Fruit fly (Drosophila melanogaster) whole organism, embryonic: ENCODE measurements around the gene Kyat.
A peak's percentile ranks its signal among the peaks of the same experiment; 100 is the strongest.

Source experiments
- BtbVII ChIP-seq: fragments of 200-800 bp; sonication (Bioruptor generic); optimal IDR thresholded peaks from 3 replicates; lab custom pipeline; 2017; ENCODE audit warnings: missing biosample characterization, mild to moderate bottlenecking, missing genetic modification characterization
- CG11695 ChIP-seq: fragments of 200-800 bp; sonication (Bioruptor generic); IDR thresholded peaks from 3 replicates; pipeline ENCODE4 v1.3.6; 2022; ENCODE audit warnings: missing biosample characterization, missing genetic modification characterization
- CG1233 ChIP-seq: fragments of 200-800 bp; sonication (Bioruptor generic); optimal IDR thresholded peaks from 4 replicates; lab custom pipeline; 2018; ENCODE audit warnings: missing biosample characterization, mild to moderate bottlenecking, missing genetic modification characterization
- CG14860 ChIP-seq: fragments of 200-800 bp; sonication (Bioruptor generic); IDR thresholded peaks from 3 replicates; pipeline ENCODE4 v1.3.6; 2022; ENCODE audit warnings: missing biosample characterization, missing genetic modification characterization; ENCODE audit not compliant: partially characterized antibody
- CG15601 ChIP-seq: fragments of 200-800 bp; sonication (Bioruptor generic); optimal IDR thresholded peaks from 3 replicates; lab custom pipeline; 2019; ENCODE audit warnings: missing biosample characterization, mild to moderate bottlenecking, missing genetic modification characterization, moderate library complexity
- CG1603 ChIP-seq: fragments of 200-800 bp; sonication (Bioruptor generic); optimal IDR thresholded peaks from 2 replicates; lab custom pipeline; 2019; ENCODE audit warnings: missing biosample characterization, mild to moderate bottlenecking, missing genetic modification characterization, moderate library complexity
- CG17361 ChIP-seq: fragments of 200-800 bp; sonication (Bioruptor generic); IDR thresholded peaks from 3 replicates; pipeline ENCODE4 v1.3.6; 2022; ENCODE audit warnings: missing biosample characterization, missing genetic modification characterization
- CG18764 ChIP-seq: fragments of 200-800 bp; sonication (Bioruptor generic); optimal IDR thresholded peaks from 3 replicates; lab custom pipeline; 2016; ENCODE audit warnings: missing biosample characterization, missing genetic modification characterization
- CG2129 ChIP-seq: fragments of 200-800 bp; sonication (Bioruptor generic); IDR thresholded peaks from 2 replicates; pipeline ENCODE4 v1.3.6; 2022; ENCODE audit warnings: missing biosample characterization, missing genetic modification characterization; ENCODE audit not compliant: partially characterized antibody
- CG2889 ChIP-seq: fragments of 200-800 bp; sonication (Bioruptor generic); IDR thresholded peaks from 3 replicates; pipeline ENCODE4 v1.3.6; 2022; ENCODE audit warnings: missing biosample characterization, missing genetic modification characterization
- CG32532 ChIP-seq: fragments of 200-800 bp; sonication (Bioruptor generic); IDR thresholded peaks from 2 replicates; pipeline ENCODE4 v1.3.6; 2022; ENCODE audit warnings: missing biosample characterization, missing genetic modification characterization
- CG33557 ChIP-seq: fragments of 200-800 bp; sonication (Bioruptor generic); optimal IDR thresholded peaks from 2 replicates; lab custom pipeline; 2019; ENCODE audit warnings: missing biosample characterization, mild to moderate bottlenecking, missing genetic modification characterization, moderate library complexity
- CG3995 ChIP-seq: fragments of 200-800 bp; sonication (Bioruptor generic); optimal IDR thresholded peaks from 3 replicates; lab custom pipeline; 2016; ENCODE audit warnings: missing biosample characterization, missing genetic modification characterization
- CG4404 ChIP-seq: fragments of 200-800 bp; sonication (Bioruptor generic); IDR thresholded peaks from 2 replicates; pipeline ENCODE4 v1.3.6; 2022; ENCODE audit warnings: missing biosample characterization, missing genetic modification characterization
- CG4730 ChIP-seq: fragments of 200-800 bp; sonication (Bioruptor generic); IDR thresholded peaks from 2 replicates; pipeline ENCODE4 v1.3.6; 2022; ENCODE audit warnings: missing biosample characterization, missing genetic modification characterization
- CG4854 ChIP-seq: fragments of 200-800 bp; sonication (Bioruptor generic); optimal IDR thresholded peaks from 2 replicates; lab custom pipeline; 2016; ENCODE audit warnings: missing biosample characterization, missing genetic modification characterization, inconsistent platforms
- CG7839 ChIP-seq: fragments of 200-800 bp; sonication (Bioruptor generic); optimal IDR thresholded peaks from 3 replicates; lab custom pipeline; 2018; ENCODE audit warnings: missing biosample characterization, mild to moderate bottlenecking, missing genetic modification characterization, moderate library complexity
- Deaf1 ChIP-seq: fragments of 200-800 bp; optimal IDR thresholded peaks from 3 replicates; lab custom pipeline; 2019; ENCODE audit warnings: missing biosample characterization, mild to moderate bottlenecking, missing genetic modification characterization, moderate library complexity
- Doc2 ChIP-seq: fragments of 200-800 bp; sonication (Bioruptor generic); IDR thresholded peaks from 2 replicates; pipeline ENCODE4 v1.3.6; 2022; ENCODE audit warnings: missing biosample characterization, missing genetic modification characterization
- Doc3 ChIP-seq: fragments of 200-800 bp; sonication (Bioruptor generic); IDR thresholded peaks from 3 replicates; pipeline ENCODE4 v1.3.6; 2022; ENCODE audit warnings: missing biosample characterization, missing genetic modification characterization; ENCODE audit not compliant: partially characterized antibody
- Dp ChIP-seq: fragments of 200-800 bp; sonication (Bioruptor generic); optimal IDR thresholded peaks from 2 replicates; lab custom pipeline; 2018; ENCODE audit warnings: missing biosample characterization, mild to moderate bottlenecking, missing genetic modification characterization, moderate library complexity
- E2f2 ChIP-seq: fragments of 200-800 bp; sonication (Bioruptor generic); IDR thresholded peaks from 2 replicates; pipeline ENCODE4 v1.3.6; 2022; ENCODE audit warnings: missing biosample characterization, missing genetic modification characterization
- Fer1 ChIP-seq: fragments of 200-800 bp; sonication (Bioruptor generic); optimal IDR thresholded peaks from 2 replicates; lab custom pipeline; 2017; ENCODE audit warnings: missing biosample characterization, mild to moderate bottlenecking, missing genetic modification characterization
- H2.0 ChIP-seq: fragments of 200-800 bp; sonication (Bioruptor generic); IDR thresholded peaks from 2 replicates; pipeline ENCODE4 v1.3.6; 2022; ENCODE audit warnings: missing biosample characterization, missing genetic modification characterization
- Hr78 ChIP-seq, 2 experiments: fragments of 200-800 bp in 1 of 2; fragments of >200 bp in 1 of 2; sonication (Bioruptor generic) in 1 of 2; optimal IDR thresholded peaks; 2 replicates each; lab custom pipeline; 2017 to 2019; ENCODE audit warnings: missing biosample characterization in 2 of 2, missing genetic modification characterization in 2 of 2, mild to moderate bottlenecking in 1 of 2, moderate library complexity in 1 of 2
- MBD-R2 ChIP-seq: fragments of 200-800 bp; sonication (Bioruptor generic); IDR thresholded peaks from 2 replicates; pipeline ENCODE4 v1.3.6; 2022; ENCODE audit warnings: missing biosample characterization, missing genetic modification characterization
- Med ChIP-seq: fragments of 200-800 bp; sonication (Bioruptor generic); peaks from one replicate; lab custom pipeline; 2016; ENCODE audit warnings: missing biosample characterization, missing genetic modification characterization, mild to moderate bottlenecking, inconsistent platforms, moderate library complexity
- Oaz ChIP-seq: fragments of 200-800 bp; sonication (Bioruptor generic); IDR thresholded peaks from 2 replicates; pipeline ENCODE4 v1.3.6; 2022; ENCODE audit warnings: missing biosample characterization, missing genetic modification characterization
- Ravus ChIP-seq: fragments of 200-800 bp; sonication (Bioruptor generic); IDR thresholded peaks from 2 replicates; pipeline ENCODE4 v1.3.6; 2022; ENCODE audit warnings: missing biosample characterization, missing genetic modification characterization
- Six4 ChIP-seq: fragments of 200-800 bp; sonication (Bioruptor generic); optimal IDR thresholded peaks from 2 replicates; lab custom pipeline; 2016; ENCODE audit warnings: missing biosample characterization, missing genetic modification characterization
- Ssrp ChIP-seq: fragments of 200-800 bp; sonication (Bioruptor generic); optimal IDR thresholded peaks from 2 replicates; lab custom pipeline; 2018; ENCODE audit warnings: missing biosample characterization, mild to moderate bottlenecking, missing genetic modification characterization, moderate library complexity
- Stat92E ChIP-seq, 3 experiments: fragments of >200 bp in 2 of 3; fragments of 200-800 bp in 1 of 3; sonication (Bioruptor generic) in 1 of 3; optimal IDR thresholded peaks; 2 replicates each; lab custom pipeline; 2017 to 2019; ENCODE audit warnings: missing biosample characterization in 3 of 3, missing genetic modification characterization in 3 of 3, mild to moderate bottlenecking in 1 of 3, moderate library complexity in 1 of 3
- Taf1 ChIP-seq: fragments of 200-800 bp; sonication (Bioruptor generic); IDR thresholded peaks from 2 replicates; pipeline ENCODE4 v1.3.6; 2022; ENCODE audit warnings: missing biosample characterization, missing genetic modification characterization
- Xbp1 ChIP-seq: fragments of 200-800 bp; sonication (Bioruptor generic); optimal IDR thresholded peaks from 3 replicates; lab custom pipeline; 2016; ENCODE audit warnings: missing biosample characterization, mild to moderate bottlenecking, missing genetic modification characterization
- amos ChIP-seq: fragments of 200-800 bp; sonication (Bioruptor generic); IDR thresholded peaks from 2 replicates; pipeline ENCODE4 v1.3.6; 2022; ENCODE audit warnings: missing biosample characterization, missing genetic modification characterization; ENCODE audit not compliant: partially characterized antibody
- bigmax ChIP-seq: fragments of 200-800 bp; sonication (Bioruptor generic); optimal IDR thresholded peaks from 2 replicates; lab custom pipeline; 2018; ENCODE audit warnings: missing biosample characterization, mild to moderate bottlenecking, missing genetic modification characterization
- br ChIP-seq: fragments of >200 bp; optimal IDR thresholded peaks from 2 replicates; lab custom pipeline; 2017
- chif ChIP-seq, 2 experiments: fragments of 200-800 bp; sonication (Bioruptor generic); optimal IDR thresholded peaks; 3 replicates each; lab custom pipeline; 2016; ENCODE audit warnings: missing biosample characterization in 2 of 2, missing genetic modification characterization in 2 of 2
- ems ChIP-seq: fragments of 200-800 bp; sonication (Bioruptor generic); optimal IDR thresholded peaks from 3 replicates; lab custom pipeline; 2016; ENCODE audit warnings: missing biosample characterization, missing genetic modification characterization
- ftz-f1 ChIP-seq: fragments of 200-800 bp; sonication (Bioruptor generic); optimal IDR thresholded peaks from 2 replicates; lab custom pipeline; 2016; ENCODE audit warnings: missing biosample characterization, missing genetic modification characterization
- gsb ChIP-seq: fragments of 200-800 bp; sonication (Bioruptor generic); IDR thresholded peaks from 2 replicates; pipeline ENCODE4 v1.3.6; 2022; ENCODE audit warnings: missing biosample characterization, missing genetic modification characterization
- hb ChIP-seq: fragments of 200-800 bp; sonication (Bioruptor generic); IDR thresholded peaks from 3 replicates; pipeline ENCODE4 v1.3.6; 2022; ENCODE audit warnings: missing biosample characterization, missing genetic modification characterization; ENCODE audit not compliant: partially characterized antibody
- mld ChIP-seq: fragments of 200-800 bp; sonication (Bioruptor generic); IDR thresholded peaks from 3 replicates; pipeline ENCODE4 v1.3.6; 2022; ENCODE audit warnings: missing biosample characterization, missing genetic modification characterization; ENCODE audit not compliant: partially characterized antibody
- oc ChIP-seq: fragments of 200-800 bp; sonication (Bioruptor generic); optimal IDR thresholded peaks from 2 replicates; lab custom pipeline; 2018; ENCODE audit warnings: missing biosample characterization, mild to moderate bottlenecking, missing genetic modification characterization, moderate library complexity
- odd ChIP-seq: fragments of 200-800 bp; sonication (Bioruptor generic); optimal IDR thresholded peaks from 2 replicates; lab custom pipeline; 2017; ENCODE audit warnings: missing biosample characterization, mild to moderate bottlenecking, missing genetic modification characterization
- pnt ChIP-seq: fragments of 200-800 bp; sonication (Bioruptor generic); optimal IDR thresholded peaks from 3 replicates; lab custom pipeline; 2016; ENCODE audit warnings: missing biosample characterization, missing genetic modification characterization
- pros ChIP-seq: fragments of 200-800 bp; sonication (Bioruptor generic); optimal IDR thresholded peaks from 3 replicates; lab custom pipeline; 2019; ENCODE audit warnings: missing biosample characterization, mild to moderate bottlenecking, missing genetic modification characterization, moderate library complexity
- seq ChIP-seq: fragments of 200-800 bp; sonication (Bioruptor generic); IDR thresholded peaks from 2 replicates; pipeline ENCODE4 v1.3.6; 2022; ENCODE audit warnings: missing biosample characterization, missing genetic modification characterization
- so ChIP-seq: fragments of 200-800 bp; sonication (Bioruptor generic); IDR thresholded peaks from 3 replicates; pipeline ENCODE4 v1.3.6; 2022; ENCODE audit warnings: missing biosample characterization, missing genetic modification characterization
- sug ChIP-seq: fragments of 200-800 bp; optimal IDR thresholded peaks from 2 replicates; lab custom pipeline; 2019; ENCODE audit warnings: missing biosample characterization, mild to moderate bottlenecking, missing genetic modification characterization, moderate library complexity
- tap ChIP-seq: fragments of 200-800 bp; optimal IDR thresholded peaks from 3 replicates; lab custom pipeline; 2019; ENCODE audit warnings: missing biosample characterization, mild to moderate bottlenecking, missing genetic modification characterization, moderate library complexity

Kyat gene

dm6 chr3R:11822266-11822665 is at the start of gene Kyat (continued):
- TF ChIP-seq CG14860 (GFP tag; lab: Robert Waterston, UW) (peak; percentile 93), Med (GFP tag; lab: Kevin White, UChicago) (peak; percentile 79), H2.0 (GFP tag; lab: Robert Waterston, UW) (no peak), chif (GFP tag; optimal IDR thresholded peaks at IDR 0.05; lab: Kevin White, UChicago) (no peak), MBD-R2 (peak; percentile 67), mld (peak; percentile 94), Deaf1 (tag; lab: Kevin White, UChicago) (no peak), Stat92E (GFP tag; optimal IDR thresholded peaks at IDR 0.05; lab: Kevin White, UChicago) (peak in 1 of 3 experiments; percentile 29), ftz-f1 (peak; percentile 88), BtbVII (GFP tag; lab: Kevin White, UChicago) (no peak), bigmax (no peak), CG4404 (GFP tag; lab: Robert Waterston, UW) (no peak), CG2129 (GFP tag; lab: Robert Waterston, UW) (peak; percentile 91), CG1603 (tag; lab: Kevin White, UChicago) (peak; percentile 78), CG7839 (tag; lab: Kevin White, UChicago) (no peak), oc (tag; lab: Kevin White, UChicago) (no peak), CG3995 (GFP tag; lab: Kevin White, UChicago) (peak; percentile 83), ems (GFP tag; lab: Kevin White, UChicago) (no peak), tap (tag; lab: Kevin White, UChicago) (no peak), so (GFP tag; lab: Robert Waterston, UW) (no peak), amos (GFP tag; lab: Robert Waterston, UW) (peak; percentile 99), CG17361 (GFP tag; lab: Robert Waterston, UW) (no peak), CG4854 (GFP tag; lab: Kevin White, UChicago) (peak; percentile 17), CG4730 (GFP tag; lab: Robert Waterston, UW) (no peak), hb (peak; percentile 95), Xbp1 (GFP tag; lab: Kevin White, UChicago) (no peak), br (lab: Kevin White, UChicago) (no peak), CG11695 (GFP tag; lab: Robert Waterston, UW) (no peak), CG33557 (no peak), Ravus (GFP tag; lab: Robert Waterston, UW) (no peak), pnt (GFP tag; lab: Kevin White, UChicago) (no peak), gsb (GFP tag; lab: Robert Waterston, UW) (no peak), Dp (GFP tag; lab: Kevin White, UChicago) (peak; percentile 96), seq (GFP tag; lab: Robert Waterston, UW) (no peak), Fer1 (GFP tag; lab: Kevin White, UChicago) (peak; percentile 22), Hr78 (GFP tag; optimal IDR thresholded peaks at IDR 0.05; lab: Kevin White, UChicago) (peak in 1 of 2 experiments; percentile 73), pros (GFP tag; lab: Kevin White, UChicago) (no peak), CG15601 (tag; lab: Kevin White, UChicago) (peak; percentile 38), Ssrp (tag; lab: Kevin White, UChicago) (no peak), Doc2 (GFP tag; lab: Robert Waterston, UW) (no peak), Oaz (GFP tag; lab: Robert Waterston, UW) (no peak), odd (GFP tag; lab: Kevin White, UChicago) (no peak), Taf1 (GFP tag; lab: Robert Waterston, UW) (no peak), sug (tag; lab: Kevin White, UChicago) (peak; percentile 29), E2f2 (GFP tag; lab: Robert Waterston, UW) (peak; percentile 95), CG18764 (GFP tag; lab: Kevin White, UChicago) (no peak), CG2889 (GFP tag; lab: Robert Waterston, UW) (no peak), CG32532 (GFP tag; lab: Robert Waterston, UW) (no peak), Doc3 (peak; percentile 98), Six4 (no peak), CG1233 (GFP tag; lab: Kevin White, UChicago) (no peak)
